Worm (Caenorhabditis elegans) whole organism, L2 larva: Measurements from ENCODE around the gene F07C3.3.

ENCODE experiments used
- F13H6.1 ChIP-seq: sonication (generic microtip); optimal IDR thresholded peaks from 2 replicates; lab custom pipeline; 2016; ENCODE audit warnings: missing genetic modification characterization, missing compliant biosample characterization
- ZK546.5 ChIP-seq: sonication (generic microtip); optimal IDR thresholded peaks from 2 replicates; lab custom pipeline; 2017; ENCODE audit warnings: missing biosample characterization, missing genetic modification characterization
- ceh-16 ChIP-seq: fragments of 150-350 bp; optimal IDR thresholded peaks from 2 replicates; lab custom pipeline; 2014; ENCODE audit warnings: missing biosample characterization, missing genetic modification characterization
- elt-3 ChIP-seq: sonication (generic microtip); optimal IDR thresholded peaks from 2 replicates; lab custom pipeline; 2017; ENCODE audit warnings: missing biosample characterization, missing genetic modification characterization
- lin-13 ChIP-seq: fragments of 150-350 bp; optimal IDR thresholded peaks from 2 replicates; lab custom pipeline; 2014; ENCODE audit warnings: missing biosample characterization, missing genetic modification reagents, missing genetic modification characterization
- mbf-1 ChIP-seq: sonication (generic microtip); optimal IDR thresholded peaks from 2 replicates; lab custom pipeline; 2017; ENCODE audit warnings: missing biosample characterization, missing genetic modification characterization
- mdl-1 ChIP-seq, 2 experiments: fragments of 150-350 bp in 1 of 2; sonication (generic microtip) in 1 of 2; optimal IDR thresholded peaks; 2 replicates each; lab custom pipeline; 2017; ENCODE audit warnings: missing biosample characterization in 2 of 2, missing genetic modification characterization in 2 of 2
- nhr-12 ChIP-seq: fragments of 150-350 bp; optimal IDR thresholded peaks from 2 replicates; lab custom pipeline; 2014; ENCODE audit warnings: missing biosample characterization, missing genetic modification characterization
- nhr-237 ChIP-seq: fragments of 150-350 bp; optimal IDR thresholded peaks from 2 replicates; lab custom pipeline; 2014; ENCODE audit warnings: missing biosample characterization, missing genetic modification characterization
- nhr-25 ChIP-seq: fragments of 150-350 bp; sonication (generic microtip); optimal IDR thresholded peaks from 3 replicates; lab custom pipeline; 2014; ENCODE audit warnings: missing biosample characterization, missing genetic modification characterization
- sma-9 ChIP-seq, 2 experiments: fragments of 150-350 bp in 1 of 2; sonication (generic microtip) in 1 of 2; optimal IDR thresholded peaks; 2 replicates each; lab custom pipeline; 2014 to 2016; ENCODE audit warnings: missing genetic modification characterization in 2 of 2, mild to moderate bottlenecking in 1 of 2, missing biosample characterization in 1 of 2, missing compliant biosample characterization in 1 of 2, missing genetic modification reagents in 1 of 2, moderate library complexity in 1 of 2
- snpc-4 ChIP-seq: fragments of 150-350 bp; optimal IDR thresholded peaks from 2 replicates; lab custom pipeline; 2014; ENCODE audit warnings: missing biosample characterization, missing genetic modification characterization
- unc-62 ChIP-seq: fragments of 150-350 bp; optimal IDR thresholded peaks from 2 replicates; lab custom pipeline; 2014; ENCODE audit warnings: missing biosample characterization, missing genetic modification reagents, missing genetic modification characterization
- ztf-4 ChIP-seq: fragments of 150-350 bp; optimal IDR thresholded peaks from 2 replicates; lab custom pipeline; 2014; ENCODE audit warnings: missing biosample characterization, missing genetic modification characterization

DNA sequence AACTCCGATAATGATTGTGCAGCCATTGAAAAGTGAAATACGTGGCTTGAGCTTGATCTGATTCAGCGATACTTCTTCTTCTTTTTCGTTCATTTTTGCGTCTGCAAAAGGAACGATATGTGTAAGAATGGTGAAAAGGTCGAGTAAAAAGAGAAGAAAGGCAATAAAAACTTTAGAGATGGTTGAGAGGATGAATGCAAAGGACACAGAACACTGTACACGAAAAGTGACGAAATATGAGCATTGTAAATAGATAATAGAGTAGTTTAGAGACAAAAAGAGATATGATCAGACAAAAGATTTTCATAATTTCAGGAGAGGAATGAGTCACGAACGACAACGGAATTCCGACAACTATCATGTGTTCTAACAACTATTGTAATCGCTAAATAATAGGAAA is 14.1 kb upstream of the F07C3.3 start, which contains the start of gene aat-2:
- TF ChIP-seq mdl-1 (tag; optimal IDR thresholded peaks at IDR 0.05; lab: Kevin White, UChicago) (no peak), unc-62 (no peak), mbf-1 (tag; lab: Kevin White, UChicago) (no peak), snpc-4 (no peak), nhr-12 (tag; lab: Kevin White, UChicago) (no peak), elt-3 (no peak), nhr-25 (tag; lab: Kevin White, UChicago) (no peak), ZK546.5 (no peak), sma-9 (GFP tag; optimal IDR thresholded peaks at IDR 0.05; lab: Kevin White, UChicago) (no peak), sma-9 (tag; optimal IDR thresholded peaks at IDR 0.05; lab: Kevin White, UChicago) (no peak), nhr-237 (tag; lab: Kevin White, UChicago) (no peak), ztf-4 (tag; lab: Kevin White, UChicago) (no peak), ceh-16 (tag; lab: Kevin White, UChicago) (no peak), F13H6.1 (tag; lab: Kevin White, UChicago) (no peak), lin-13 (no peak)
